Worm (Caenorhabditis elegans): ENCODE data around the gene B0303.4.

The B0303.4 gene

ce11 chrIII:8693322-8693721 is 3.7 kb downstream of the B0303.4 start, which contains the start of gene B0303.7:
Gene B0303.7 (plus strand): TSS chrIII:8693622.
- TF ChIP-seq ztf-11 (tag; optimal IDR thresholded peaks at IDR 0.05) (no peak), pha-4 (tag; optimal IDR thresholded peaks at IDR 0.05) (peak; percentile 3), ZK546.5 (tag; optimal IDR thresholded peaks at IDR 0.05) (no peak), lin-15B (tag; optimal IDR thresholded peaks at IDR 0.05) (no peak)

ce11 chrIII:8696680-8697079 is 7.0 kb downstream of the B0303.4 start:
- TF ChIP-seq ceh-28 (tag; optimal IDR thresholded peaks at IDR 0.05) = peak; percentile 7
- TF ChIP-seq R02D3.7 (tag; optimal IDR thresholded peaks at IDR 0.05) = no peak
- TF ChIP-seq nfya-1 (tag; optimal IDR thresholded peaks at IDR 0.05; ENCODE audit: insufficient read depth) = peak; percentile 53
- peak; percentile 33 for TF ChIP-seq pqm-1 (tag; optimal IDR thresholded peaks at IDR 0.05)
- TF ChIP-seq nhr-76 (tag; optimal IDR thresholded peaks at IDR 0.05) = no peak
- no peak for TF ChIP-seq nhr-67 (tag; optimal IDR thresholded peaks at IDR 0.05)
- TF ChIP-seq fos-1 (tag; optimal IDR thresholded peaks at IDR 0.05) = peak; percentile 38
- TF ChIP-seq jun-1 (tag; optimal IDR thresholded peaks at IDR 0.05) = peak; percentile 37
- no peak for TF ChIP-seq nhr-77 (tag; optimal IDR thresholded peaks at IDR 0.05)
- TF ChIP-seq sea-2 (GFP tag; optimal IDR thresholded peaks at IDR 0.05) = no peak
- TF ChIP-seq nhr-28 (tag; optimal IDR thresholded peaks at IDR 0.05) = no peak
- TF ChIP-seq ztf-11 (tag; optimal IDR thresholded peaks at IDR 0.05) = no peak
- TF ChIP-seq nhr-43 (tag; optimal IDR thresholded peaks at IDR 0.05; ENCODE audit: poor library complexity, severe bottlenecking) = no peak
- peak; percentile 38 for TF ChIP-seq pha-4 (tag; optimal IDR thresholded peaks at IDR 0.05)
- no peak for TF ChIP-seq unc-39 (tag; optimal IDR thresholded peaks at IDR 0.05)
- TF ChIP-seq nhr-25 (tag; optimal IDR thresholded peaks at IDR 0.05) = no peak
- no peak for TF ChIP-seq zag-1 (tag; optimal IDR thresholded peaks at IDR 0.05)
- TF ChIP-seq tbx-2 (tag; optimal IDR thresholded peaks at IDR 0.05) = no peak
- TF ChIP-seq elt-1 (tag; optimal IDR thresholded peaks at IDR 0.05) = no peak
- peak; percentile 2 for TF ChIP-seq skn-1 (tag; optimal IDR thresholded peaks at IDR 0.05)
- TF ChIP-seq fkh-2 (tag; optimal IDR thresholded peaks at IDR 0.05) = no peak
- TF ChIP-seq ceh-9 (tag; optimal IDR thresholded peaks at IDR 0.05) = no peak
- TF ChIP-seq lsy-12 (tag; optimal IDR thresholded peaks at IDR 0.05) = no peak
- peak; percentile 36 for TF ChIP-seq elt-2 (tag; optimal IDR thresholded peaks at IDR 0.05)
- TF ChIP-seq daf-12 (tag; optimal IDR thresholded peaks at IDR 0.05) = no peak
- TF ChIP-seq nhr-11 (tag; optimal IDR thresholded peaks at IDR 0.05) = no peak
- TF ChIP-seq ceh-82 (tag; optimal IDR thresholded peaks at IDR 0.05) = no peak
- no peak for TF ChIP-seq mdl-1 (tag; optimal IDR thresholded peaks at IDR 0.05)
- no peak for TF ChIP-seq egl-27 (tag; optimal IDR thresholded peaks at IDR 0.05)
- TF ChIP-seq lin-15B (tag; optimal IDR thresholded peaks at IDR 0.05) = peak; percentile 5
- no peak for TF ChIP-seq nhr-12 (tag; optimal IDR thresholded peaks at IDR 0.05)
- TF ChIP-seq nhr-23 (tag; optimal IDR thresholded peaks at IDR 0.05) = peak; percentile 16

- TF ChIP-seq eor-1 (tag; optimal IDR thresholded peaks at IDR 0.05) (no peak), snpc-4 (tag; optimal IDR thresholded peaks at IDR 0.05) (no peak), ceh-82 (tag; optimal IDR thresholded peaks at IDR 0.05) (no peak), elt-1 (tag; optimal IDR thresholded peaks at IDR 0.05) (no peak)
These were observed 7.7 kb downstream of the B0303.4 start for ce11 chrIII:8697268-8697907.

ce11 chrIII:8700289-8700957 is 10.8 kb downstream of the B0303.4 start, which contains the start of the genes sdz-1 and vps-33.1:
Gene sdz-1 (minus strand): TSS chrIII:8700339.
Gene vps-33.1 (plus strand): TSS chrIII:8700927.
- TF ChIP-seq jun-1 (tag; optimal IDR thresholded peaks at IDR 0.05) (no peak), nfya-1 (tag; optimal IDR thresholded peaks at IDR 0.05; ENCODE audit: insufficient read depth) (peak; percentile 83), nhr-25 (tag; optimal IDR thresholded peaks at IDR 0.05) (peak; percentile 21), lin-15B (tag; optimal IDR thresholded peaks at IDR 0.05) (peak; percentile 86), nhr-28 (tag; optimal IDR thresholded peaks at IDR 0.05) (no peak), elt-1 (tag; optimal IDR thresholded peaks at IDR 0.05) (no peak), lin-39 (tag; optimal IDR thresholded peaks at IDR 0.05) (peak; percentile 51), ZK546.5 (tag; optimal IDR thresholded peaks at IDR 0.05) (no peak), snpc-4 (tag; optimal IDR thresholded peaks at IDR 0.05) (peak; percentile 53), nhr-77 (tag; optimal IDR thresholded peaks at IDR 0.05) (no peak), R02D3.7 (tag; optimal IDR thresholded peaks at IDR 0.05) (peak; percentile 27), nhr-23 (tag; optimal IDR thresholded peaks at IDR 0.05) (peak; percentile 38), unc-39 (tag; optimal IDR thresholded peaks at IDR 0.05) (no peak), ztf-11 (tag; optimal IDR thresholded peaks at IDR 0.05) (no peak), ama-1 (optimal IDR thresholded peaks at IDR 0.05) (no peak), mml-1 (tag; optimal IDR thresholded peaks at IDR 0.05) (no peak), nhr-43 (tag; optimal IDR thresholded peaks at IDR 0.05; ENCODE audit: poor library complexity, severe bottlenecking) (peak; percentile 42), ceh-16 (tag; optimal IDR thresholded peaks at IDR 0.05) (no peak)

All from whole organism, L3 larva.